Worm (Caenorhabditis elegans) whole organism, L4/young adult: Measurements from ENCODE around the gene ZK1098.6.

ENCODE experiments used
- W03F9.2 ChIP-seq: fragments of 150-350 bp; optimal IDR thresholded peaks from 2 replicates; lab custom pipeline; 2014; ENCODE audit warnings: missing biosample characterization, missing genetic modification characterization
- dao-5 ChIP-seq: sonication (generic microtip); optimal IDR thresholded peaks from 2 replicates; lab custom pipeline; 2016; ENCODE audit warnings: missing genotype, missing genetic modification characterization, moderate library complexity, missing compliant biosample characterization
- him-1 ChIP-seq: sonication (generic microtip); optimal IDR thresholded peaks from 2 replicates; lab custom pipeline; 2016; ENCODE audit warnings: missing genotype, missing genetic modification reagents, missing genetic modification characterization, missing compliant biosample characterization

ce11 chrIII:9482423-9482993 is 44.4 kb upstream of the ZK1098.6 start:
- TF ChIP-seq him-1 (tag; lab: Kevin White, UChicago), result no peak
- no peak for TF ChIP-seq dao-5 (tag; lab: Kevin White, UChicago)
- TF ChIP-seq W03F9.2 (tag; lab: Kevin White, UChicago), result no peak
